Fruit fly (Drosophila melanogaster) whole organism, embryonic: ENCODE data around the gene BCL7-like.

Source experiments
- Abd-B ChIP-seq: fragments of 200-800 bp; sonication (Bioruptor generic); optimal IDR thresholded peaks from 2 replicates; lab custom pipeline; 2018; ENCODE audit warnings: missing biosample characterization, mild to moderate bottlenecking, missing genetic modification characterization, moderate library complexity
- Bdp1 ChIP-seq: fragments of 200-800 bp; sonication (Bioruptor generic); optimal IDR thresholded peaks from 3 replicates; lab custom pipeline; 2016; ENCODE audit warnings: missing biosample characterization, missing genetic modification characterization
- CG10274 ChIP-seq: fragments of 200-800 bp; sonication (Bioruptor generic); optimal IDR thresholded peaks from 3 replicates; lab custom pipeline; 2017; ENCODE audit warnings: missing biosample characterization, mild to moderate bottlenecking, missing genetic modification characterization
- CG10431 ChIP-seq: fragments of 200-800 bp; sonication (Bioruptor generic); optimal IDR thresholded peaks from 3 replicates; lab custom pipeline; 2018; ENCODE audit warnings: missing biosample characterization, mild to moderate bottlenecking, missing genetic modification characterization
- CG11398 ChIP-seq: fragments of 200-800 bp; sonication (Bioruptor generic); optimal IDR thresholded peaks from 2 replicates; lab custom pipeline; 2016; ENCODE audit warnings: missing biosample characterization, missing genetic modification characterization
- CG11695 ChIP-seq: fragments of 200-800 bp; sonication (Bioruptor generic); IDR thresholded peaks from 3 replicates; pipeline ENCODE4 v1.3.6; 2022; ENCODE audit warnings: missing biosample characterization, missing genetic modification characterization
- CG11723 ChIP-seq: fragments of 200-800 bp; sonication (Bioruptor generic); optimal IDR thresholded peaks from 2 replicates; lab custom pipeline; 2017; ENCODE audit warnings: missing biosample characterization, mild to moderate bottlenecking, missing genetic modification characterization
- CG13624 ChIP-seq: fragments of 200-800 bp; sonication (Bioruptor generic); optimal IDR thresholded peaks from 2 replicates; lab custom pipeline; 2016; ENCODE audit warnings: missing biosample characterization, missing genetic modification characterization
- CG14441 ChIP-seq: fragments of 200-800 bp; sonication (Bioruptor generic); IDR thresholded peaks from 2 replicates; pipeline ENCODE4 v1.3.6; 2022; ENCODE audit warnings: missing biosample characterization, missing genetic modification characterization
- CG14667 ChIP-seq: fragments of 200-800 bp; sonication (Bioruptor generic); IDR thresholded peaks from 2 replicates; pipeline ENCODE4 v1.3.6; 2022; ENCODE audit warnings: missing biosample characterization, missing genetic modification characterization
- CG15269 ChIP-seq: fragments of 200-800 bp; sonication (Bioruptor generic); optimal IDR thresholded peaks from 2 replicates; lab custom pipeline; 2018; ENCODE audit warnings: missing biosample characterization, mild to moderate bottlenecking, missing genetic modification characterization, moderate library complexity
- CG17328 ChIP-seq: fragments of 200-800 bp; sonication (Bioruptor generic); IDR thresholded peaks from 2 replicates; pipeline ENCODE4 v1.3.6; 2022; ENCODE audit warnings: missing biosample characterization, missing genetic modification characterization
- CG1832 ChIP-seq: fragments of 200-800 bp; sonication (Bioruptor generic); optimal IDR thresholded peaks from 2 replicates; lab custom pipeline; 2017; ENCODE audit warnings: missing biosample characterization, mild to moderate bottlenecking, missing genetic modification characterization, inconsistent platforms
- CG18599 ChIP-seq: fragments of 200-800 bp; sonication (Bioruptor generic); optimal IDR thresholded peaks from 3 replicates; lab custom pipeline; 2017; ENCODE audit warnings: missing biosample characterization, missing genetic modification characterization, mild to moderate bottlenecking, moderate library complexity, missing genetic modification reagents
- CG18764 ChIP-seq: fragments of 200-800 bp; sonication (Bioruptor generic); optimal IDR thresholded peaks from 3 replicates; lab custom pipeline; 2016; ENCODE audit warnings: missing biosample characterization, missing genetic modification characterization
- CG2202 ChIP-seq: fragments of 200-800 bp; sonication (Bioruptor generic); optimal IDR thresholded peaks from 2 replicates; lab custom pipeline; 2018; ENCODE audit warnings: missing biosample characterization, mild to moderate bottlenecking, missing genetic modification characterization
- CG32532 ChIP-seq: fragments of 200-800 bp; sonication (Bioruptor generic); IDR thresholded peaks from 2 replicates; pipeline ENCODE4 v1.3.6; 2022; ENCODE audit warnings: missing biosample characterization, missing genetic modification characterization
- CG34376 ChIP-seq: fragments of 200-800 bp; sonication (Bioruptor generic); optimal IDR thresholded peaks from 2 replicates; lab custom pipeline; 2018; ENCODE audit warnings: missing biosample characterization, mild to moderate bottlenecking, missing genetic modification characterization
- CG4854 ChIP-seq: fragments of 200-800 bp; sonication (Bioruptor generic); optimal IDR thresholded peaks from 2 replicates; lab custom pipeline; 2016; ENCODE audit warnings: missing biosample characterization, missing genetic modification characterization, inconsistent platforms
- CG6689 ChIP-seq: fragments of 200-800 bp; sonication (Bioruptor generic); IDR thresholded peaks from 2 replicates; pipeline ENCODE4 v1.3.6; 2022; ENCODE audit warnings: missing biosample characterization, missing genetic modification characterization
- CG6765 ChIP-seq: fragments of 200-800 bp; sonication (Bioruptor generic); optimal IDR thresholded peaks from 3 replicates; lab custom pipeline; 2017; ENCODE audit warnings: missing biosample characterization, mild to moderate bottlenecking, missing genetic modification characterization
- CG7987 ChIP-seq: fragments of 200-800 bp; sonication (Bioruptor generic); optimal IDR thresholded peaks from 2 replicates; lab custom pipeline; 2018; ENCODE audit warnings: missing biosample characterization, mild to moderate bottlenecking, missing genetic modification characterization, moderate library complexity
- CHES-1-like ChIP-seq: fragments of 200-800 bp; sonication (Bioruptor generic); optimal IDR thresholded peaks from 2 replicates; lab custom pipeline; 2016; ENCODE audit warnings: missing biosample characterization, missing genetic modification characterization
- CkIIα-i1 ChIP-seq: fragments of 200-800 bp; sonication (Bioruptor generic); IDR thresholded peaks from 2 replicates; pipeline ENCODE4 v1.3.6; 2022; ENCODE audit warnings: missing biosample characterization, missing genetic modification characterization
- Dip2 ChIP-seq: fragments of 200-800 bp; sonication (Bioruptor generic); IDR thresholded peaks from 2 replicates; pipeline ENCODE4 v1.3.6; 2022; ENCODE audit warnings: missing biosample characterization, missing genetic modification characterization
- E2f2 ChIP-seq: fragments of 200-800 bp; sonication (Bioruptor generic); IDR thresholded peaks from 2 replicates; pipeline ENCODE4 v1.3.6; 2022; ENCODE audit warnings: missing biosample characterization, missing genetic modification characterization
- Gsc ChIP-seq: fragments of 200-800 bp; sonication (Bioruptor generic); IDR thresholded peaks from 2 replicates; pipeline ENCODE4 v1.3.6; 2022; ENCODE audit warnings: missing biosample characterization, missing genetic modification characterization
- MBD-R2 ChIP-seq: fragments of 200-800 bp; sonication (Bioruptor generic); IDR thresholded peaks from 2 replicates; pipeline ENCODE4 v1.3.6; 2022; ENCODE audit warnings: missing biosample characterization, missing genetic modification characterization
- MESR4 ChIP-seq: fragments of 200-800 bp; sonication (Bioruptor generic); optimal IDR thresholded peaks from 2 replicates; lab custom pipeline; 2018; ENCODE audit warnings: missing biosample characterization, mild to moderate bottlenecking, missing genetic modification characterization, moderate library complexity
- Mrtf ChIP-seq: fragments of 200-800 bp; sonication (Bioruptor generic); IDR thresholded peaks from 3 replicates; pipeline ENCODE4 v1.3.6; 2022; ENCODE audit warnings: missing biosample characterization, missing genetic modification characterization
- Optix ChIP-seq: fragments of 200-800 bp; sonication (Bioruptor generic); IDR thresholded peaks from 3 replicates; pipeline ENCODE4 v1.3.6; 2022; ENCODE audit warnings: missing biosample characterization, missing genetic modification characterization
- Poxn ChIP-seq: fragments of 200-800 bp; sonication (Bioruptor generic); IDR thresholded peaks from 2 replicates; pipeline ENCODE4 v1.3.6; 2022; ENCODE audit warnings: missing biosample characterization, missing genetic modification characterization
- Rx ChIP-seq: fragments of 200-800 bp; sonication (Bioruptor generic); IDR thresholded peaks from 2 replicates; pipeline ENCODE4 v1.3.6; 2022; ENCODE audit warnings: missing biosample characterization, missing genetic modification characterization
- Sry-δ ChIP-seq: fragments of 200-800 bp; sonication (Bioruptor generic); optimal IDR thresholded peaks from 2 replicates; lab custom pipeline; 2016; ENCODE audit warnings: missing biosample characterization, missing genetic modification characterization
- bowl ChIP-seq: fragments of 200-800 bp; sonication (Bioruptor generic); IDR thresholded peaks from 2 replicates; pipeline ENCODE4 v1.3.6; 2022; ENCODE audit warnings: missing biosample characterization, missing genetic modification characterization
- dan ChIP-seq: fragments of 200-800 bp; sonication (Bioruptor generic); IDR thresholded peaks from 2 replicates; pipeline ENCODE4 v1.3.6; 2022; ENCODE audit warnings: missing biosample characterization, missing genetic modification characterization
- gcm ChIP-seq: fragments of 200-800 bp; sonication (Bioruptor generic); optimal IDR thresholded peaks from 2 replicates; lab custom pipeline; 2019; ENCODE audit warnings: missing biosample characterization, mild to moderate bottlenecking, missing genetic modification characterization, moderate library complexity
- grn ChIP-seq: fragments of 200-800 bp; sonication (Bioruptor generic); optimal IDR thresholded peaks from 3 replicates; lab custom pipeline; 2017; ENCODE audit warnings: missing biosample characterization, missing genetic modification characterization
- kah ChIP-seq: fragments of 200-800 bp; sonication (Bioruptor generic); optimal IDR thresholded peaks from 2 replicates; lab custom pipeline; 2018; ENCODE audit warnings: missing biosample characterization, mild to moderate bottlenecking, missing genetic modification characterization
- klu ChIP-seq: fragments of 200-800 bp; sonication (Bioruptor generic); IDR thresholded peaks from 2 replicates; pipeline ENCODE4 v1.3.6; 2022; ENCODE audit warnings: missing biosample characterization, missing genetic modification characterization
- mld ChIP-seq: fragments of 200-800 bp; sonication (Bioruptor generic); IDR thresholded peaks from 3 replicates; pipeline ENCODE4 v1.3.6; 2022; ENCODE audit warnings: missing biosample characterization, missing genetic modification characterization; ENCODE audit not compliant: partially characterized antibody
- peb ChIP-seq: fragments of 200-800 bp; sonication (Bioruptor generic); IDR thresholded peaks from 2 replicates; pipeline ENCODE4 v1.3.6; 2022; ENCODE audit warnings: missing biosample characterization, missing genetic modification characterization
- prd ChIP-seq, 3 experiments: fragments of >200 bp in 2 of 3; fragments of 200-800 bp in 1 of 3; sonication (Bioruptor generic) in 1 of 3; optimal IDR thresholded peaks in 2 of 3; IDR thresholded peaks in 1 of 3; 2 replicates in 2 of 3; 3 replicates in 1 of 3; pipeline versions ENCODE4 v1.3.6 to Lab custom; 2017 to 2022; ENCODE audit warnings: missing biosample characterization in 1 of 3, missing genetic modification characterization in 1 of 3
- sens ChIP-seq: fragments of 200-800 bp; sonication (Bioruptor generic); peaks from one replicate; lab custom pipeline; 2016; ENCODE audit warnings: missing biosample characterization, missing genetic modification characterization
- shn ChIP-seq: fragments of 200-800 bp; sonication (Bioruptor generic); optimal IDR thresholded peaks from 3 replicates; lab custom pipeline; 2016; ENCODE audit warnings: missing biosample characterization, missing genetic modification characterization
- sim ChIP-seq: fragments of 200-800 bp; sonication (Bioruptor generic); IDR thresholded peaks from 2 replicates; pipeline ENCODE4 v1.3.6; 2022; ENCODE audit warnings: missing biosample characterization, missing genetic modification characterization
- slp2 ChIP-seq: fragments of 200-800 bp; sonication (Bioruptor generic); optimal IDR thresholded peaks from 2 replicates; lab custom pipeline; 2016; ENCODE audit warnings: missing biosample characterization, missing genetic modification characterization
- stc ChIP-seq: fragments of 200-800 bp; sonication (Bioruptor generic); IDR thresholded peaks from 2 replicates; pipeline ENCODE4 v1.3.6; 2022; ENCODE audit warnings: missing biosample characterization, missing genetic modification characterization

Gene BCL7-like

dm6 chrX:9343480-9344477 lies 12.7 kb upstream of the BCL7-like start (continued):
- TF ChIP-seq CG15269 (tag; lab: Kevin White, UChicago), result peak; percentile 79
- TF ChIP-seq CG1832 (GFP tag; lab: Kevin White, UChicago), result no peak
- no peak for TF ChIP-seq peb
- peak; percentile 71 for TF ChIP-seq sens
- no peak for TF ChIP-seq CG34376 (GFP tag; lab: Kevin White, UChicago)
- TF ChIP-seq CG17328 (GFP tag; lab: Robert Waterston, UW), result peak; percentile 63
- no peak for TF ChIP-seq Dip2
- no peak for TF ChIP-seq mld (GFP tag; lab: Robert Waterston, UW)
- peak; percentile 29 for TF ChIP-seq CG18764 (GFP tag; lab: Kevin White, UChicago)
- peak; percentile 48 for TF ChIP-seq CG4854 (GFP tag; lab: Kevin White, UChicago)
- peak; percentile 78 for TF ChIP-seq CG6689 (GFP tag; lab: Robert Waterston, UW)
- TF ChIP-seq CG11723 (GFP tag; lab: Kevin White, UChicago), result peak; percentile 9
- TF ChIP-seq CG6765 (GFP tag; lab: Kevin White, UChicago), result no peak
- no peak for TF ChIP-seq Bdp1 (GFP tag; lab: Kevin White, UChicago)
- TF ChIP-seq MESR4, result no peak
- peak; percentile 2 for TF ChIP-seq Sry-δ (GFP tag; lab: Kevin White, UChicago)
- no peak for TF ChIP-seq prd (optimal IDR thresholded peaks at IDR 0.05; lab: Kevin White, UChicago)
- TF ChIP-seq prd (GFP tag; IDR thresholded peaks at IDR 0.05; lab: Robert Waterston, UW), result peak; percentile 58
- no peak for TF ChIP-seq dan (GFP tag; lab: Robert Waterston, UW)
- no peak for TF ChIP-seq kah (GFP tag; lab: Kevin White, UChicago)
- TF ChIP-seq CG13624 (GFP tag; lab: Kevin White, UChicago), result peak; percentile 75
- no peak for TF ChIP-seq CG10431 (GFP tag; lab: Kevin White, UChicago)
- 0 out of 2 replicates have a peak, but pooled peaks have one; percentile 27 for TF ChIP-seq Poxn (GFP tag; lab: Robert Waterston, UW)
- peak; percentile 38 for TF ChIP-seq E2f2 (GFP tag; lab: Robert Waterston, UW)
- TF ChIP-seq CG14667, result no peak; the same call in 1 of the 2 replicates
- TF ChIP-seq CG18599 (GFP tag; lab: Kevin White, UChicago), result peak; percentile 77
- no peak for TF ChIP-seq slp2 (GFP tag; lab: Kevin White, UChicago)
- no peak for TF ChIP-seq Gsc
- TF ChIP-seq shn (GFP tag; lab: Kevin White, UChicago), result peak; percentile 1
- TF ChIP-seq sim, result no peak
- TF ChIP-seq Optix, result peak; percentile 44; the same call in 1 of the 3 replicates
- TF ChIP-seq MBD-R2 (GFP tag; lab: Robert Waterston, UW), result peak; percentile 46; the same call in 1 of the 2 replicates
- TF ChIP-seq CG2202, result no peak
- peak; percentile 39; the same call in 1 of the 2 replicates for TF ChIP-seq klu (GFP tag; lab: Robert Waterston, UW)
- peak; percentile 39 for TF ChIP-seq CG7987 (GFP tag; lab: Kevin White, UChicago)
- TF ChIP-seq Rx (GFP tag; lab: Robert Waterston, UW), result 0 out of 2 replicates have a peak, but pooled peaks have one; percentile 14
- TF ChIP-seq Mrtf (GFP tag; lab: Robert Waterston, UW), result peak; percentile 61; the same call in 1 of the 3 replicates
- TF ChIP-seq grn (GFP tag; lab: Kevin White, UChicago), result no peak
- TF ChIP-seq CG10274 (GFP tag; lab: Kevin White, UChicago), result peak; percentile 45
- TF ChIP-seq CG32532 (GFP tag; lab: Robert Waterston, UW), result peak; percentile 92
- no peak for TF ChIP-seq Abd-B (GFP tag; lab: Kevin White, UChicago)
- peak; percentile 41; the same call in 1 of the 3 replicates for TF ChIP-seq CG11695 (GFP tag; lab: Robert Waterston, UW)
- 0 out of 2 replicates have a peak, but pooled peaks have one; percentile 36 for TF ChIP-seq CkIIα-i1 (GFP tag; lab: Robert Waterston, UW)
- TF ChIP-seq stc (GFP tag; lab: Robert Waterston, UW), result peak; percentile 73; the same call in 1 of the 2 replicates
- no peak for TF ChIP-seq gcm (GFP tag; lab: Kevin White, UChicago)
- peak; percentile 49; the same call in 1 of the 2 replicates for TF ChIP-seq bowl
- TF ChIP-seq CG14441 (GFP tag; lab: Robert Waterston, UW), result peak; percentile 73
- TF ChIP-seq CG11398 (GFP tag; lab: Kevin White, UChicago), result peak; percentile 4
- peak; percentile 31 for TF ChIP-seq CHES-1-like
